Worm (Caenorhabditis elegans) whole organism, L4 larva: ENCODE measurements around the gene K09A9.8.

Source experiments
- F37D6.2 ChIP-seq: sonication (generic microtip); optimal IDR thresholded peaks from 2 replicates; lab custom pipeline; 2016; ENCODE audit warnings: mild to moderate bottlenecking, missing genetic modification characterization, missing compliant biosample characterization
- F44E2.7 ChIP-seq: fragments of 200-800 bp; sonication (Bioruptor generic); IDR thresholded peaks from 2 replicates; pipeline ENCODE4 v2.1.2; 2022; ENCODE audit warnings: missing genetic modification characterization, missing compliant biosample characterization
- T26A8.4 ChIP-seq: fragments of 200-800 bp; sonication (Bioruptor generic); IDR thresholded peaks from 2 replicates; pipeline ENCODE4 v1.3.6; 2022; ENCODE audit warnings: missing genetic modification characterization, missing compliant biosample characterization
- Y75B8A.6 ChIP-seq: fragments of 200-800 bp; sonication (Bioruptor generic); IDR thresholded peaks from 2 replicates; pipeline ENCODE4 v1.3.6; 2022; ENCODE audit warnings: missing genetic modification reagents, missing genetic modification characterization, missing compliant biosample characterization
- aha-1 ChIP-seq: fragments of 150-350 bp; peaks from one replicate; lab custom pipeline; 2014; ENCODE audit warnings: missing biosample characterization, missing genetic modification characterization
- aly-2 ChIP-seq: sonication (generic microtip); optimal IDR thresholded peaks from 2 replicates; lab custom pipeline; 2018; ENCODE audit warnings: missing biosample characterization, missing genetic modification characterization
- arid-1 ChIP-seq: fragments of 200-800 bp; sonication (Bioruptor generic); conservative IDR thresholded peaks from 2 replicates; pipeline ENCODE4 v1.3.6; 2022; ENCODE audit warnings: missing genetic modification reagents, missing genetic modification characterization, missing compliant biosample characterization
- ceh-20 ChIP-seq: fragments of 200-800 bp; sonication (Bioruptor generic); IDR thresholded peaks from 2 replicates; pipeline ENCODE4 v1.3.6; 2022; ENCODE audit warnings: missing genetic modification reagents, missing genetic modification characterization, missing compliant biosample characterization
- ceh-82 ChIP-seq: sonication (generic microtip); optimal IDR thresholded peaks from 2 replicates; lab custom pipeline; 2017; ENCODE audit warnings: missing biosample characterization, missing genetic modification characterization
- ctbp-1 ChIP-seq: fragments of 200-800 bp; sonication (Bioruptor generic); IDR thresholded peaks from 2 replicates; pipeline ENCODE4 v1.3.6; 2022; ENCODE audit warnings: missing genetic modification reagents, missing genetic modification characterization, missing compliant biosample characterization
- daf-12 ChIP-seq: fragments of 150-350 bp; optimal IDR thresholded peaks from 2 replicates; lab custom pipeline; 2014; ENCODE audit warnings: missing biosample characterization, missing genetic modification reagents, missing genetic modification characterization
- daf-16 ChIP-seq, 3 experiments: sonication (generic microtip); optimal IDR thresholded peaks; 2 replicates each; lab custom pipeline; 2016 to 2017; ENCODE audit warnings: missing genetic modification characterization in 3 of 3, missing genetic modification reagents in 3 of 3, mild to moderate bottlenecking in 2 of 3, missing compliant biosample characterization in 2 of 3, missing biosample characterization in 1 of 3, moderate library complexity in 1 of 3
- daf-19 ChIP-seq: fragments of 200-800 bp; sonication (Bioruptor generic); conservative IDR thresholded peaks from 2 replicates; pipeline ENCODE4 v1.3.6; 2022; ENCODE audit warnings: missing genetic modification characterization, missing compliant biosample characterization
- dmd-8 ChIP-seq: fragments of 200-800 bp; sonication (Bioruptor generic); IDR thresholded peaks from 2 replicates; pipeline ENCODE4 v1.3.6; 2022; ENCODE audit warnings: missing genetic modification characterization, missing compliant biosample characterization
- dmd-9 ChIP-seq: fragments of 200-800 bp; sonication (Bioruptor generic); IDR thresholded peaks from 2 replicates; pipeline ENCODE4 v1.3.6; 2022; ENCODE audit warnings: missing genetic modification reagents, missing genetic modification characterization, missing compliant biosample characterization
- duxl-1 ChIP-seq: sonication (generic microtip); optimal IDR thresholded peaks from 2 replicates; lab custom pipeline; 2016; ENCODE audit warnings: mild to moderate bottlenecking, missing genetic modification characterization, moderate library complexity, missing compliant biosample characterization; ENCODE audit not compliant: poor library complexity
- egl-27 ChIP-seq: sonication (generic microtip); optimal IDR thresholded peaks from 3 replicates; lab custom pipeline; 2017; ENCODE audit warnings: missing biosample characterization, missing genetic modification reagents, missing genetic modification characterization
- egl-43 ChIP-seq: fragments of 200-800 bp; sonication (Bioruptor generic); IDR thresholded peaks from 2 replicates; pipeline ENCODE4 v1.3.6; 2022; ENCODE audit warnings: missing genetic modification reagents, missing genetic modification characterization, missing compliant biosample characterization
- gei-8 ChIP-seq: fragments of 200-800 bp; sonication (Bioruptor generic); optimal IDR thresholded peaks from 2 replicates; lab custom pipeline; 2018; ENCODE audit warnings: mild to moderate bottlenecking, missing genetic modification characterization, missing compliant biosample characterization
- hlh-11 ChIP-seq: fragments of 200-800 bp; sonication (Bioruptor generic); optimal IDR thresholded peaks from 2 replicates; lab custom pipeline; 2018; ENCODE audit warnings: mild to moderate bottlenecking, missing genetic modification characterization, missing compliant biosample characterization
- hlh-30 ChIP-seq: sonication (generic microtip); optimal IDR thresholded peaks from 2 replicates; lab custom pipeline; 2017; ENCODE audit warnings: antibody characterized with exemption, mild to moderate bottlenecking, missing genetic modification characterization, missing compliant biosample characterization; ENCODE audit not compliant: insufficient read depth
- lim-7 ChIP-seq: fragments of 200-800 bp; sonication (Bioruptor generic); IDR thresholded peaks from 2 replicates; pipeline ENCODE4 v1.3.6; 2022; ENCODE audit warnings: missing genetic modification characterization, missing compliant biosample characterization
- lin-13 ChIP-seq: fragments of 150-350 bp; optimal IDR thresholded peaks from 2 replicates; lab custom pipeline; 2014; ENCODE audit warnings: missing biosample characterization, missing genetic modification reagents, missing genetic modification characterization
- lin-15B ChIP-seq: fragments of 150-350 bp; sonication (generic microtip); optimal IDR thresholded peaks from 3 replicates; lab custom pipeline; 2014; ENCODE audit warnings: missing biosample characterization, missing genetic modification characterization
- madf-9 ChIP-seq: fragments of 200-800 bp; sonication (Bioruptor generic); conservative IDR thresholded peaks from 2 replicates; pipeline ENCODE4 v1.3.6; 2022; ENCODE audit warnings: missing genetic modification reagents, missing genetic modification characterization, missing compliant biosample characterization
- mes-2 ChIP-seq: sonication (generic microtip); optimal IDR thresholded peaks from 2 replicates; lab custom pipeline; 2016; ENCODE audit warnings: missing genotype, mild to moderate bottlenecking, missing genetic modification characterization, missing compliant biosample characterization; ENCODE audit not compliant: poor library complexity, severe bottlenecking
- mxl-3 ChIP-seq: fragments of 200-800 bp; sonication (Bioruptor generic); optimal IDR thresholded peaks from 2 replicates; lab custom pipeline; 2018; ENCODE audit warnings: mild to moderate bottlenecking, missing genetic modification characterization, missing compliant biosample characterization
- nhr-11 ChIP-seq: fragments of 150-350 bp; optimal IDR thresholded peaks from 2 replicates; lab custom pipeline; 2014; ENCODE audit warnings: missing biosample characterization, missing genetic modification characterization
- nhr-237 ChIP-seq: sonication (generic microtip); optimal IDR thresholded peaks from 2 replicates; lab custom pipeline; 2017; ENCODE audit warnings: missing biosample characterization, missing genetic modification characterization
- nhr-25 ChIP-seq: sonication (generic microtip); optimal IDR thresholded peaks from 2 replicates; lab custom pipeline; 2017; ENCODE audit warnings: missing genetic modification characterization, mild to moderate bottlenecking, missing compliant biosample characterization, antibody characterized with exemption, moderate library complexity, borderline replicate concordance; ENCODE audit not compliant: insufficient read depth
- nhr-42 ChIP-seq: fragments of 200-800 bp; sonication (Bioruptor generic); IDR thresholded peaks from 2 replicates; pipeline ENCODE4 v1.3.6; 2022; ENCODE audit warnings: missing genetic modification characterization, missing compliant biosample characterization
- nhr-6 ChIP-seq: fragments of 150-350 bp; optimal IDR thresholded peaks from 2 replicates; lab custom pipeline; 2014; ENCODE audit warnings: missing biosample characterization, missing genetic modification characterization
- nhr-76 ChIP-seq: fragments of 150-350 bp; optimal IDR thresholded peaks from 2 replicates; lab custom pipeline; 2014; ENCODE audit warnings: missing biosample characterization, missing genetic modification characterization
- pha-4 ChIP-seq, 2 experiments: fragments of 150-350 bp in 1 of 2; fragments of 200-800 bp in 1 of 2; sonication (Bioruptor generic) in 1 of 2; IDR thresholded peaks in 1 of 2; optimal IDR thresholded peaks in 1 of 2; 2 replicates each; pipeline versions ENCODE4 v1.3.6 to Lab custom; 2014 to 2022; ENCODE audit warnings: missing genetic modification characterization in 2 of 2, missing genetic modification reagents in 2 of 2, missing biosample characterization in 1 of 2, missing compliant biosample characterization in 1 of 2
- php-3 ChIP-seq: fragments of 200-800 bp; sonication (Bioruptor generic); IDR thresholded peaks from 2 replicates; pipeline ENCODE4 v1.3.6; 2022; ENCODE audit warnings: missing genetic modification reagents, missing genetic modification characterization, missing compliant biosample characterization
- rbr-2 ChIP-seq: sonication (generic microtip); optimal IDR thresholded peaks from 2 replicates; lab custom pipeline; 2016; ENCODE audit warnings: missing genotype, missing genetic modification characterization, missing compliant biosample characterization
- sdz-12 ChIP-seq: fragments of 200-800 bp; sonication (Bioruptor generic); optimal IDR thresholded peaks from 2 replicates; lab custom pipeline; 2018; ENCODE audit warnings: mild to moderate bottlenecking, missing genetic modification characterization, missing compliant biosample characterization
- skn-1 ChIP-seq: fragments of 150-350 bp; optimal IDR thresholded peaks from 2 replicates; lab custom pipeline; 2014; ENCODE audit warnings: missing biosample characterization, missing genetic modification characterization
- tag-97 ChIP-seq: fragments of 200-800 bp; sonication (Bioruptor generic); IDR thresholded peaks from 2 replicates; pipeline ENCODE4 v1.3.6; 2022; ENCODE audit warnings: missing genetic modification characterization, missing compliant biosample characterization
- vab-7 ChIP-seq: fragments of 200-800 bp; sonication (Bioruptor generic); IDR thresholded peaks from 2 replicates; pipeline ENCODE4 v1.3.6; 2022; ENCODE audit warnings: missing genetic modification reagents, missing genetic modification characterization, missing compliant biosample characterization
- zfp-2 ChIP-seq: sonication (generic microtip); optimal IDR thresholded peaks from 2 replicates; lab custom pipeline; 2016; ENCODE audit warnings: mild to moderate bottlenecking, missing genetic modification characterization, missing compliant biosample characterization
- zip-11 ChIP-seq: fragments of 200-800 bp; sonication (Bioruptor generic); IDR thresholded peaks from 2 replicates; pipeline ENCODE4 v1.3.6; 2022; ENCODE audit warnings: missing genetic modification characterization, missing compliant biosample characterization
- zip-2 ChIP-seq: fragments of 150-350 bp; optimal IDR thresholded peaks from 2 replicates; lab custom pipeline; 2014; ENCODE audit warnings: missing biosample characterization, missing genetic modification characterization

The K09A9.8 gene

ce11 chrX:15606585-15607276, 9.8 kb upstream of the K09A9.8 start, which contains the start of gene rab-14 (continued):
- TF ChIP-seq arid-1 (GFP tag; lab: Robert Waterston, UW) (peak; percentile 57), dmd-8 (GFP tag; lab: Robert Waterston, UW) (0 out of 2 replicates have a peak, but pooled peaks have one; percentile 26)
- TF ChIP-seq, all 104 proteins: peak for 38

ce11 chrX:15604236-15604635, 7.3 kb upstream of the K09A9.8 start:
- TF ChIP-seq aha-1 (tag; lab: Kevin White, UChicago): peak; percentile 74
- TF ChIP-seq egl-43 (GFP tag; lab: Robert Waterston, UW): peak; percentile 66
- TF ChIP-seq hlh-11 (tag; lab: Kevin White, UChicago): no peak
- no peak for TF ChIP-seq pha-4 (GFP tag; IDR thresholded peaks at IDR 0.05; lab: Robert Waterston, UW)
- TF ChIP-seq pha-4 (tag; optimal IDR thresholded peaks at IDR 0.05; lab: Kevin White, UChicago): no peak
- 0 out of 2 replicates have a peak, but pooled peaks have one; percentile 20 for TF ChIP-seq lim-7 (GFP tag; lab: Robert Waterston, UW)
- TF ChIP-seq php-3: 0 out of 2 replicates have a peak, but pooled peaks have one; percentile 5
- peak; percentile 24 for TF ChIP-seq mes-2 (tag; lab: Kevin White, UChicago)
- peak; percentile 68; the same call in 1 of the 2 replicates for TF ChIP-seq T26A8.4 (GFP tag; lab: Robert Waterston, UW)
- TF ChIP-seq, all 104 proteins: peak for 6

ce11 chrX:15600512-15601117, 3.6 kb upstream of the K09A9.8 start, which contains the start of gene ent-2:
Gene ent-2 (plus strand): TSS chrX:15601067.
- TF ChIP-seq nhr-237 (tag; lab: Kevin White, UChicago) (no peak), nhr-42 (no peak), lim-7 (GFP tag; lab: Robert Waterston, UW) (no peak), F44E2.7 (no peak), gei-8 (no peak), mes-2 (tag; lab: Kevin White, UChicago) (no peak), daf-19 (GFP tag; lab: Robert Waterston, UW) (no peak), daf-16 (GFP tag; optimal IDR thresholded peaks at IDR 0.05; lab: Kevin White, UChicago) (no peak), daf-16 (tag; optimal IDR thresholded peaks at IDR 0.05; lab: Kevin White, UChicago) (no peak), nhr-11 (tag; lab: Kevin White, UChicago) (peak; percentile 17), madf-9 (no peak), ceh-20 (GFP tag; lab: Robert Waterston, UW) (no peak), nhr-25 (no peak), egl-27 (tag; lab: Kevin White, UChicago) (no peak), skn-1 (tag; lab: Kevin White, UChicago) (no peak), Y75B8A.6 (GFP tag; lab: Robert Waterston, UW) (no peak), vab-7 (GFP tag; lab: Robert Waterston, UW) (no peak), lin-15B (tag; lab: Kevin White, UChicago) (no peak), nhr-76 (tag; lab: Kevin White, UChicago) (no peak), zip-2 (tag; lab: Kevin White, UChicago) (no peak), sdz-12 (GFP tag; lab: Kevin White, UChicago) (no peak), zip-11 (GFP tag; lab: Robert Waterston, UW) (no peak), tag-97 (GFP tag; lab: Robert Waterston, UW) (no peak), egl-43 (GFP tag; lab: Robert Waterston, UW) (no peak), zfp-2 (tag; lab: Kevin White, UChicago) (no peak), nhr-6 (peak; percentile 64), F37D6.2 (no peak), rbr-2 (tag; lab: Kevin White, UChicago) (peak; percentile 16), ceh-82 (tag; lab: Kevin White, UChicago) (no peak), mxl-3 (GFP tag; lab: Kevin White, UChicago) (peak; percentile 50), ctbp-1 (GFP tag; lab: Robert Waterston, UW) (no peak), aly-2 (no peak), hlh-30 (tag; lab: Kevin White, UChicago) (peak; percentile 52), daf-12 (tag; lab: Kevin White, UChicago) (no peak), dmd-9 (GFP tag; lab: Robert Waterston, UW) (no peak), lin-13 (GFP tag; lab: Kevin White, UChicago) (no peak), duxl-1 (no peak)
